Fruit fly (Drosophila melanogaster): Measurements from ENCODE around the gene mRpL36.

Gene mRpL36

DNA sequence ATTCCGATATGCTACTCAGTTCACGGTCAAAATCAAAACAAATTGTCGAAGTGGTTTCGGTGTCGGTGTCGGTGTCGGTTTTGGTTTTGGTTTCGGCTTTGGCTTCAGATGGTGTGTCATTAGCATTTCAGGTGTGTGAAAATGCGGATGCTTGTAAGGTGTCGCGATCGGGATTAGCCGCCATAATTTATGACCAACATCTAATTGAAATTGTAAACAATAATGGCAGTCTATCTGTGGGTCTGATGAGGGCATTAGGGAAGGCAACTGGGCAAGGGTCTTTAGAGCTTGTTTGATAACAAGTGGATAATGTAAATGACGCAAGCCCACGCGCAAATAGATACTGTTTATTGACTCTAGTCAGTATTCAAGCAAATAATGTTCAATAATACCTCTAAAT, 50.0 kb downstream of the mRpL36 start (continued):
- no peak for TF ChIP-seq fd96Cb (tag; optimal IDR thresholded peaks at IDR 0.05)
- TF ChIP-seq tna (GFP tag; IDR thresholded peaks at IDR 0.05; ENCODE audit: partially characterized antibody), result no peak
- TF ChIP-seq abd-A (tag; optimal IDR thresholded peaks at IDR 0.05), result peak; percentile 14
- no peak for TF ChIP-seq repo (GFP tag; optimal IDR thresholded peaks at IDR 0.05)
- 0 out of 3 replicates have a peak, but pooled peaks have one; percentile 55 for TF ChIP-seq otp (GFP tag; IDR thresholded peaks at IDR 0.05)
- no peak for TF ChIP-seq pnt (GFP tag; optimal IDR thresholded peaks at IDR 0.05)
- no peak for TF ChIP-seq Mes4 (GFP tag; optimal IDR thresholded peaks at IDR 0.05)
- no peak for TF ChIP-seq BEAF-32 (GFP tag; optimal IDR thresholded peaks at IDR 0.05)
- peak in 1 of 2 experiments; percentile 23 for TF ChIP-seq Pdp1 (GFP tag; optimal IDR thresholded peaks at IDR 0.05)
- no peak for TF ChIP-seq Side (GFP tag; optimal IDR thresholded peaks at IDR 0.05)
- no peak for TF ChIP-seq CG11696 (GFP tag; IDR thresholded peaks at IDR 0.05)
- no peak for TF ChIP-seq E2f1 (GFP tag; IDR thresholded peaks at IDR 0.05)
- no peak for TF ChIP-seq hbn (GFP tag; IDR thresholded peaks at IDR 0.05; ENCODE audit: partially characterized antibody)
- no peak for TF ChIP-seq eyg (GFP tag; optimal IDR thresholded peaks at IDR 0.05)
- no peak for TF ChIP-seq Dll (GFP tag; IDR thresholded peaks at IDR 0.05; ENCODE audit: partially characterized antibody)
- no peak for TF ChIP-seq salm (tag; optimal IDR thresholded peaks at IDR 0.05)
- no peak for TF ChIP-seq CG18262 (tag; optimal IDR thresholded peaks at IDR 0.05)
- TF ChIP-seq klu (GFP tag; IDR thresholded peaks at IDR 0.05), result no peak
- TF ChIP-seq CG13296 (GFP tag; optimal IDR thresholded peaks at IDR 0.05), result peak; percentile 5
- peak; percentile 53 for TF ChIP-seq CG15269 (tag; optimal IDR thresholded peaks at IDR 0.05)
- no peak for TF ChIP-seq CG7271 (tag; optimal IDR thresholded peaks at IDR 0.05)
- TF ChIP-seq emc (GFP tag; optimal IDR thresholded peaks at IDR 0.05), result no peak
- TF ChIP-seq CG14014 (GFP tag; IDR thresholded peaks at IDR 0.05), result no peak
- no peak for TF ChIP-seq sug (tag; optimal IDR thresholded peaks at IDR 0.05)
- TF ChIP-seq CG13894 (tag; optimal IDR thresholded peaks at IDR 0.05), result peak; percentile 48
- TF ChIP-seq CG6813 (GFP tag; optimal IDR thresholded peaks at IDR 0.05), result peak; percentile 9
- TF ChIP-seq hb (GFP tag; IDR thresholded peaks at IDR 0.05; ENCODE audit: partially characterized antibody), result no peak
- no peak for TF ChIP-seq phol (tag; optimal IDR thresholded peaks at IDR 0.05)
- no peak for TF ChIP-seq sc (optimal IDR thresholded peaks at IDR 0.05)
- TF ChIP-seq sc (GFP tag; optimal IDR thresholded peaks at IDR 0.05), result no peak
- no peak for TF ChIP-seq CG11247 (GFP tag; IDR thresholded peaks at IDR 0.05)
- no peak for TF ChIP-seq zf30C (GFP tag; optimal IDR thresholded peaks at IDR 0.05)
- peak; percentile 67; the same call in 1 of the 4 replicates for TF ChIP-seq chinmo (GFP tag; IDR thresholded peaks at IDR 0.05; ENCODE audit: partially characterized antibody)
- TF ChIP-seq Hey (tag; optimal IDR thresholded peaks at IDR 0.05), result no peak
- peak; percentile 38; the same call in 1 of the 3 replicates for TF ChIP-seq ci (GFP tag; IDR thresholded peaks at IDR 0.05)
- TF ChIP-seq zen (tag; optimal IDR thresholded peaks at IDR 0.05), result no peak
- no peak for TF ChIP-seq ERR (GFP tag; optimal IDR thresholded peaks at IDR 0.05)
- no peak for TF ChIP-seq CG8290 (GFP tag; optimal IDR thresholded peaks at IDR 0.05)
- peak in 1 of 2 experiments; percentile 15 for TF ChIP-seq CG8290 (tag; optimal IDR thresholded peaks at IDR 0.05)
- no peak for TF ChIP-seq Taf1 (GFP tag; IDR thresholded peaks at IDR 0.05)
- no peak for TF ChIP-seq bcd (GFP tag; optimal IDR thresholded peaks at IDR 0.05)
- no peak for TF ChIP-seq Vsx1 (GFP tag; optimal IDR thresholded peaks at IDR 0.05)
- TF ChIP-seq caup (GFP tag; optimal IDR thresholded peaks at IDR 0.05; ENCODE audit: severe bottlenecking), result peak; percentile 24
- no peak for TF ChIP-seq CG3407 (GFP tag; optimal IDR thresholded peaks at IDR 0.05)
- TF ChIP-seq CG32767 (GFP tag; IDR thresholded peaks at IDR 0.05), result no peak
- TF ChIP-seq oc (tag; optimal IDR thresholded peaks at IDR 0.05), result peak; percentile 74
- peak; percentile 2 for TF ChIP-seq Deaf1 (tag; optimal IDR thresholded peaks at IDR 0.05)
- TF ChIP-seq gsb-n (tag; optimal IDR thresholded peaks at IDR 0.05), result no peak

All from whole organism, embryonic.